Worm (Caenorhabditis elegans) whole organism, L3 larva: ENCODE data around the gene C07E3.8.

Experiments
- egl-27 ChIP-seq: sonication (generic microtip); optimal IDR thresholded peaks from 4 replicates; lab custom pipeline; 2017; ENCODE audit warnings: missing biosample characterization, missing genetic modification reagents, missing genetic modification characterization
- nhr-28 ChIP-seq: fragments of 150-350 bp; optimal IDR thresholded peaks from 2 replicates; lab custom pipeline; 2014; ENCODE audit warnings: missing biosample characterization, missing genetic modification characterization
- skn-1 ChIP-seq: fragments of 150-350 bp; optimal IDR thresholded peaks from 2 replicates; lab custom pipeline; 2014; ENCODE audit warnings: missing biosample characterization, missing genetic modification characterization
- unc-62 ChIP-seq: fragments of 150-350 bp; sonication (generic microtip); optimal IDR thresholded peaks from 4 replicates; lab custom pipeline; 2014; ENCODE audit warnings: missing biosample characterization, missing genetic modification reagents, missing genetic modification characterization

ce11 chrII:10389038-10389437, 37.0 kb downstream of the C07E3.8 start:
- TF ChIP-seq unc-62 (no peak), nhr-28 (tag; lab: Kevin White, UChicago) (no peak), skn-1 (tag; lab: Kevin White, UChicago) (peak; percentile 46), egl-27 (peak; percentile 16)
